Worm (Caenorhabditis elegans) whole organism, L4 larva: ENCODE data around the gene clh-2.

Source experiments
- D1046.2 ChIP-seq: fragments of 200-800 bp; sonication (Bioruptor generic); IDR thresholded peaks from 2 replicates; pipeline ENCODE4 v1.3.6; 2022; ENCODE audit warnings: missing genetic modification characterization, missing compliant biosample characterization
- F26F4.8 ChIP-seq: fragments of 200-800 bp; sonication (Bioruptor generic); conservative IDR thresholded peaks from 2 replicates; pipeline ENCODE4 v1.3.6; 2022; ENCODE audit warnings: missing genetic modification characterization, missing compliant biosample characterization
- F44E2.7 ChIP-seq: fragments of 200-800 bp; sonication (Bioruptor generic); IDR thresholded peaks from 2 replicates; pipeline ENCODE4 v2.1.2; 2022; ENCODE audit warnings: missing genetic modification characterization, missing compliant biosample characterization
- F49E8.2 ChIP-seq: sonication (generic microtip); optimal IDR thresholded peaks from 2 replicates; lab custom pipeline; 2016; ENCODE audit warnings: missing compliant biosample characterization, mild to moderate bottlenecking, missing genetic modification characterization, borderline replicate concordance
- T20F7.1 ChIP-seq: fragments of 200-800 bp; sonication (Bioruptor generic); optimal IDR thresholded peaks from 2 replicates; lab custom pipeline; 2018; ENCODE audit warnings: mild to moderate bottlenecking, missing genetic modification characterization, missing compliant biosample characterization
- T26A8.4 ChIP-seq: fragments of 200-800 bp; sonication (Bioruptor generic); IDR thresholded peaks from 2 replicates; pipeline ENCODE4 v1.3.6; 2022; ENCODE audit warnings: missing genetic modification characterization, missing compliant biosample characterization
- Y105C5A.15 ChIP-seq: fragments of 200-800 bp; sonication (Bioruptor generic); IDR thresholded peaks from 2 replicates; pipeline ENCODE4 v1.3.6; 2022; ENCODE audit warnings: missing genetic modification characterization, missing compliant biosample characterization
- Y48G9A.11 ChIP-seq: fragments of 200-800 bp; sonication (Bioruptor generic); IDR thresholded peaks from 2 replicates; pipeline ENCODE4 v1.3.6; 2022; ENCODE audit warnings: missing genetic modification reagents, missing genetic modification characterization, missing compliant biosample characterization
- Y5F2A.4 ChIP-seq: fragments of 200-800 bp; sonication (Bioruptor generic); optimal IDR thresholded peaks from 2 replicates; lab custom pipeline; 2018; ENCODE audit warnings: mild to moderate bottlenecking, missing genetic modification characterization, missing compliant biosample characterization
- arid-1 ChIP-seq: fragments of 200-800 bp; sonication (Bioruptor generic); conservative IDR thresholded peaks from 2 replicates; pipeline ENCODE4 v1.3.6; 2022; ENCODE audit warnings: missing genetic modification reagents, missing genetic modification characterization, missing compliant biosample characterization
- ces-1 ChIP-seq: fragments of 150-350 bp; sonication (generic microtip); optimal IDR thresholded peaks from 4 replicates; lab custom pipeline; 2014; ENCODE audit warnings: missing biosample characterization, missing genetic modification reagents, missing genetic modification characterization
- daf-16 ChIP-seq, 3 experiments: sonication (generic microtip); optimal IDR thresholded peaks; 2 replicates each; lab custom pipeline; 2016 to 2017; ENCODE audit warnings: missing genetic modification characterization in 3 of 3, missing genetic modification reagents in 3 of 3, mild to moderate bottlenecking in 2 of 3, missing compliant biosample characterization in 2 of 3, missing biosample characterization in 1 of 3, moderate library complexity in 1 of 3
- daf-19 ChIP-seq: fragments of 200-800 bp; sonication (Bioruptor generic); conservative IDR thresholded peaks from 2 replicates; pipeline ENCODE4 v1.3.6; 2022; ENCODE audit warnings: missing genetic modification characterization, missing compliant biosample characterization
- dmd-6 ChIP-seq: fragments of 200-800 bp; sonication (Bioruptor generic); IDR thresholded peaks from 2 replicates; pipeline ENCODE4 v1.3.6; 2022; ENCODE audit warnings: missing genetic modification reagents, missing genetic modification characterization, missing compliant biosample characterization
- dmd-8 ChIP-seq: fragments of 200-800 bp; sonication (Bioruptor generic); IDR thresholded peaks from 2 replicates; pipeline ENCODE4 v1.3.6; 2022; ENCODE audit warnings: missing genetic modification characterization, missing compliant biosample characterization
- dpl-1 ChIP-seq: fragments of 150-350 bp; optimal IDR thresholded peaks from 2 replicates; lab custom pipeline; 2014; ENCODE audit warnings: missing biosample characterization, missing genetic modification reagents, missing genetic modification characterization
- egl-43 ChIP-seq: fragments of 200-800 bp; sonication (Bioruptor generic); IDR thresholded peaks from 2 replicates; pipeline ENCODE4 v1.3.6; 2022; ENCODE audit warnings: missing genetic modification reagents, missing genetic modification characterization, missing compliant biosample characterization
- fkh-10 ChIP-seq: fragments of 150-350 bp; optimal IDR thresholded peaks from 2 replicates; lab custom pipeline; 2014; ENCODE audit warnings: missing biosample characterization, missing genetic modification reagents, missing genetic modification characterization
- hif-1 ChIP-seq, 2 experiments: sonication (generic microtip); optimal IDR thresholded peaks; 2 replicates each; lab custom pipeline; 2016 to 2017; ENCODE audit warnings: missing compliant biosample characterization in 2 of 2, missing genetic modification characterization in 2 of 2, missing genetic modification reagents in 2 of 2, missing genotype in 2 of 2, mild to moderate bottlenecking in 1 of 2
- hlh-11 ChIP-seq: fragments of 200-800 bp; sonication (Bioruptor generic); optimal IDR thresholded peaks from 2 replicates; lab custom pipeline; 2018; ENCODE audit warnings: mild to moderate bottlenecking, missing genetic modification characterization, missing compliant biosample characterization
- hlh-30 ChIP-seq: sonication (generic microtip); optimal IDR thresholded peaks from 2 replicates; lab custom pipeline; 2017; ENCODE audit warnings: antibody characterized with exemption, mild to moderate bottlenecking, missing genetic modification characterization, missing compliant biosample characterization; ENCODE audit not compliant: insufficient read depth
- lim-7 ChIP-seq: fragments of 200-800 bp; sonication (Bioruptor generic); IDR thresholded peaks from 2 replicates; pipeline ENCODE4 v1.3.6; 2022; ENCODE audit warnings: missing genetic modification characterization, missing compliant biosample characterization
- lin-38 ChIP-seq: fragments of 200-800 bp; sonication (Bioruptor generic); IDR thresholded peaks from 2 replicates; pipeline ENCODE4 v1.3.6; 2022; ENCODE audit warnings: missing genetic modification reagents, missing genetic modification characterization, missing compliant biosample characterization
- madf-9 ChIP-seq: fragments of 200-800 bp; sonication (Bioruptor generic); conservative IDR thresholded peaks from 2 replicates; pipeline ENCODE4 v1.3.6; 2022; ENCODE audit warnings: missing genetic modification reagents, missing genetic modification characterization, missing compliant biosample characterization
- mdl-1 ChIP-seq, 2 experiments: fragments of 150-350 bp in 1 of 2; sonication (generic microtip) in 1 of 2; optimal IDR thresholded peaks; 2 replicates each; lab custom pipeline; 2014 to 2017; ENCODE audit warnings: missing biosample characterization in 2 of 2, missing genetic modification characterization in 2 of 2
- mdt-29 ChIP-seq: fragments of 200-800 bp; sonication (Bioruptor generic); IDR thresholded peaks from 2 replicates; pipeline ENCODE4 v1.3.6; 2022; ENCODE audit warnings: missing genetic modification reagents, missing genetic modification characterization, missing compliant biosample characterization
- mes-2 ChIP-seq: sonication (generic microtip); optimal IDR thresholded peaks from 2 replicates; lab custom pipeline; 2016; ENCODE audit warnings: missing genotype, mild to moderate bottlenecking, missing genetic modification characterization, missing compliant biosample characterization; ENCODE audit not compliant: poor library complexity, severe bottlenecking
- mxl-2 ChIP-seq: fragments of 200-800 bp; sonication (Bioruptor generic); conservative IDR thresholded peaks from 2 replicates; pipeline ENCODE4 v1.3.6; 2022; ENCODE audit warnings: missing genetic modification reagents, missing genetic modification characterization, missing compliant biosample characterization
- mxl-3 ChIP-seq: fragments of 200-800 bp; sonication (Bioruptor generic); optimal IDR thresholded peaks from 2 replicates; lab custom pipeline; 2018; ENCODE audit warnings: mild to moderate bottlenecking, missing genetic modification characterization, missing compliant biosample characterization
- nhr-111 ChIP-seq: fragments of 200-800 bp; sonication (Bioruptor generic); optimal IDR thresholded peaks from 2 replicates; lab custom pipeline; 2018; ENCODE audit warnings: mild to moderate bottlenecking, missing genetic modification characterization, missing compliant biosample characterization
- nhr-28 ChIP-seq: fragments of 150-350 bp; optimal IDR thresholded peaks from 2 replicates; lab custom pipeline; 2014; ENCODE audit warnings: missing biosample characterization, missing genetic modification characterization
- nhr-42 ChIP-seq: fragments of 200-800 bp; sonication (Bioruptor generic); IDR thresholded peaks from 2 replicates; pipeline ENCODE4 v1.3.6; 2022; ENCODE audit warnings: missing genetic modification characterization, missing compliant biosample characterization
- nhr-77 ChIP-seq: fragments of 150-350 bp; optimal IDR thresholded peaks from 2 replicates; lab custom pipeline; 2014; ENCODE audit warnings: missing biosample characterization, missing genetic modification characterization
- pha-4 ChIP-seq, 2 experiments: fragments of 150-350 bp in 1 of 2; fragments of 200-800 bp in 1 of 2; sonication (Bioruptor generic) in 1 of 2; IDR thresholded peaks in 1 of 2; optimal IDR thresholded peaks in 1 of 2; 2 replicates each; pipeline versions ENCODE4 v1.3.6 to Lab custom; 2014 to 2022; ENCODE audit warnings: missing genetic modification characterization in 2 of 2, missing genetic modification reagents in 2 of 2, missing biosample characterization in 1 of 2, missing compliant biosample characterization in 1 of 2
- php-3 ChIP-seq: fragments of 200-800 bp; sonication (Bioruptor generic); IDR thresholded peaks from 2 replicates; pipeline ENCODE4 v1.3.6; 2022; ENCODE audit warnings: missing genetic modification reagents, missing genetic modification characterization, missing compliant biosample characterization
- rbr-2 ChIP-seq: sonication (generic microtip); optimal IDR thresholded peaks from 2 replicates; lab custom pipeline; 2016; ENCODE audit warnings: missing genotype, missing genetic modification characterization, missing compliant biosample characterization
- saeg-2 ChIP-seq: fragments of 200-800 bp; sonication (Bioruptor generic); IDR thresholded peaks from 2 replicates; pipeline ENCODE4 v1.3.6; 2022; ENCODE audit warnings: missing genetic modification reagents, missing genetic modification characterization, missing compliant biosample characterization
- set-16 ChIP-seq: fragments of 200-800 bp; sonication (Bioruptor generic); IDR thresholded peaks from 2 replicates; pipeline ENCODE4 v1.3.6; 2022; ENCODE audit warnings: missing genetic modification reagents, missing genetic modification characterization, missing compliant biosample characterization
- snpc-1.2 ChIP-seq: fragments of 200-800 bp; sonication (Bioruptor generic); IDR thresholded peaks from 2 replicates; pipeline ENCODE4 v1.3.6; 2022; ENCODE audit warnings: missing genetic modification reagents, missing genetic modification characterization, missing compliant biosample characterization
- snpc-4 ChIP-seq: fragments of 150-350 bp; optimal IDR thresholded peaks from 2 replicates; lab custom pipeline; 2014; ENCODE audit warnings: missing biosample characterization, missing genetic modification characterization
- tra-1 ChIP-seq: fragments of 200-800 bp; sonication (Bioruptor generic); IDR thresholded peaks from 2 replicates; pipeline ENCODE4 v1.3.6; 2022; ENCODE audit warnings: missing genetic modification reagents, missing genetic modification characterization, missing compliant biosample characterization
- unc-62 ChIP-seq, 3 experiments: fragments of 150-350 bp in 1 of 3; sonication (generic microtip); optimal IDR thresholded peaks in 2 of 3; peaks in 1 of 3; 1 replicate in 1 of 3; 2 replicates in 2 of 3; lab custom pipeline; 2014 to 2017; ENCODE audit warnings: missing biosample characterization in 3 of 3, missing genetic modification characterization in 3 of 3, missing genetic modification reagents in 3 of 3, missing genotype in 1 of 3
- vab-7 ChIP-seq: fragments of 200-800 bp; sonication (Bioruptor generic); IDR thresholded peaks from 2 replicates; pipeline ENCODE4 v1.3.6; 2022; ENCODE audit warnings: missing genetic modification reagents, missing genetic modification characterization, missing compliant biosample characterization

The clh-2 gene

DNA sequence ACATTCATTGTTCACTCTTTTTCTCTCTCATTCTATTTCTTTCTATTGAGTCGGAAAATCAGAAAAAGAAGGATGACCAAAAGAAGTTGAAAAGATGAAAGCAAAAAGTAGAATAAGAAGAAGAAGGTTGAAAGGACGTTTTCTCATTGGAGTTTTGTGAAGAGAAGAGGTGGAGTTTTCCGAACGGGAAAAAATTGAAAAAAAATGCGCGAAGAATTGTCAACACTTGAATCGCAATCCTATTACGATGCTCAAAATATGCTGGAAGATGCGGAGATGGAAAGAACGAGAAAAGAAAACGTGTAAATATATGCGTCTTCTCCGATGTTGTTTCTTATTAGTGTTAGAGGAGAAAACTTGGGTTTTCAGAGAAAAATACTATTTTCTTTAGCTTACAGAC, 18.3 kb upstream of the clh-2 start:
- TF ChIP-seq fkh-10 (GFP tag; lab: Kevin White, UChicago) (peak; percentile 90), snpc-4 (no peak), ces-1 (peak; percentile 17), mdt-29 (GFP tag; lab: Robert Waterston, UW) (no peak)

DNA sequence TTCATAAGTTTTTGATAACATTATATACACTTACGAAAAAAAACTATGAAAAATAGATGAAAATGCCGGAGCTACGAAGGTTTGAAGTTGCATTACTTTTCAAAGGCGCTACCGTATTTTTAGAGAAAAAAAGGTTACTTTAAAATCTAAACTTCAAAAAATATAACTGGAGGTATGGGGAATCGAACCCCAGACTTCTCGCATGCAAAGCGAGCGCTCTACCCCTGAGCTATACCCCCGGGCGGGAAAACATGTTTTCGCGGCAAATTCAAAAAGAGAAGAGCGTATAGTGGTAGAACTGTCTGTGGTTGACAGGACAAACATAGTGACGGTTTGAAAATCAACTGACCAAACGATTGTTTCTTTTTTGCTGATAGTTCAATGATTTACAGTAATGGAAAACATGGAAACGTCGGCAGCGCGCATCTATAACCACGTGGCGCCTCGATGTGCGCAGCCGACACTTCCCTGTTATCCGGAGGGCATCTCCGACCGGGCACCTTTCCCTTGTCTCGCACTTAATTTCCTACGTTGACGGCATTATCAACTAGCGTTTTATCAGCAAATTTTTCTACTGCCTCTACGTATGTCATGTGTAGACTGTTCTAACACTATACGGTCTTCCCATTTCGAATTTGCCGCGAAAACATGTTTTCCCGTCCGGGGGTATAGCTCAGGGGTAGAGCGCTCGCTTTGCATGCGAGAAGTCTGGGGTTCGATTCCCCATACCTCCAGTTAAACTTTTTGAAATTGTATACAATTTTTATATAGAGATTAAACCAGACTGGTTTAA, 17.7 kb upstream of the clh-2 start:
- TF ChIP-seq dpl-1 (GFP tag; lab: Kevin White, UChicago), result peak; percentile 25
- TF ChIP-seq mxl-3 (GFP tag; lab: Kevin White, UChicago), result peak; percentile 77
- no peak for TF ChIP-seq T20F7.1
- peak; percentile 48; the same call in 1 of the 2 replicates for TF ChIP-seq tra-1
- 0 out of 2 replicates have a peak, but pooled peaks have one; percentile 35 for TF ChIP-seq mxl-2 (GFP tag; lab: Robert Waterston, UW)
- 0 out of 2 replicates have a peak, but pooled peaks have one; percentile 15 for TF ChIP-seq set-16
- TF ChIP-seq mdl-1 (tag; optimal IDR thresholded peaks at IDR 0.05; lab: Kevin White, UChicago), result peak in 1 of 2 experiments; percentile 25
- TF ChIP-seq saeg-2, result peak; percentile 39; the same call in 1 of the 2 replicates
- no peak for TF ChIP-seq Y5F2A.4 (GFP tag; lab: Kevin White, UChicago)
- peak; percentile 75 for TF ChIP-seq egl-43
- TF ChIP-seq daf-16 (GFP tag; optimal IDR thresholded peaks at IDR 0.05; lab: Kevin White, UChicago), result no peak
- peak; percentile 41 for TF ChIP-seq daf-16 (tag; optimal IDR thresholded peaks at IDR 0.05; lab: Kevin White, UChicago)
- 0 out of 2 replicates have a peak, but pooled peaks have one; percentile 11 for TF ChIP-seq snpc-1.2 (GFP tag; lab: Robert Waterston, UW)
- TF ChIP-seq daf-19 (GFP tag; lab: Robert Waterston, UW), result peak; percentile 35; the same call in 1 of the 2 replicates
- no peak for TF ChIP-seq hif-1 (tag; optimal IDR thresholded peaks at IDR 0.05; lab: Kevin White, UChicago)
- peak; percentile 8; the same call in 1 of the 2 replicates for TF ChIP-seq mdt-29 (GFP tag; lab: Robert Waterston, UW)
- TF ChIP-seq nhr-111 (GFP tag; lab: Kevin White, UChicago), result no peak
- TF ChIP-seq php-3 (GFP tag; lab: Robert Waterston, UW), result peak; percentile 31; the same call in 1 of the 2 replicates
- peak; percentile 28 for TF ChIP-seq hlh-30 (tag; lab: Kevin White, UChicago)
- peak; percentile 64 for TF ChIP-seq lin-38
- TF ChIP-seq F26F4.8 (GFP tag; lab: Robert Waterston, UW), result no peak
- peak; percentile 80 for TF ChIP-seq arid-1 (GFP tag; lab: Robert Waterston, UW)
- TF ChIP-seq dmd-8 (GFP tag; lab: Robert Waterston, UW), result 0 out of 2 replicates have a peak, but pooled peaks have one; percentile 63
- TF ChIP-seq lim-7, result peak; percentile 80
- TF ChIP-seq F44E2.7 (GFP tag; lab: Robert Waterston, UW), result no peak
- peak; percentile 67 for TF ChIP-seq hlh-11 (tag; lab: Kevin White, UChicago)
- peak; percentile 45; the same call in 1 of the 2 replicates for TF ChIP-seq Y48G9A.11 (GFP tag; lab: Robert Waterston, UW)
- peak; percentile 62; the same call in 1 of the 2 replicates for TF ChIP-seq madf-9 (GFP tag; lab: Robert Waterston, UW)
- TF ChIP-seq nhr-77 (tag; lab: Kevin White, UChicago), result no peak
- TF ChIP-seq D1046.2 (GFP tag; lab: Robert Waterston, UW), result 0 out of 2 replicates have a peak, but pooled peaks have one; percentile 17
- peak in 1 of 2 experiments; percentile 90 for TF ChIP-seq unc-62 (GFP tag; optimal IDR thresholded peaks at IDR 0.05 in 1 of 2; lab: Kevin White, UChicago)
- no peak for TF ChIP-seq unc-62 (tag; optimal IDR thresholded peaks at IDR 0.05; lab: Kevin White, UChicago)
- peak; percentile 65; the same call in 1 of the 2 replicates for TF ChIP-seq pha-4 (GFP tag; IDR thresholded peaks at IDR 0.05; lab: Robert Waterston, UW)
- TF ChIP-seq pha-4 (tag; optimal IDR thresholded peaks at IDR 0.05; lab: Kevin White, UChicago), result no peak
- TF ChIP-seq mes-2 (tag; lab: Kevin White, UChicago), result peak; percentile 15
- peak; percentile 64 for TF ChIP-seq vab-7 (GFP tag; lab: Robert Waterston, UW)
- TF ChIP-seq nhr-28 (tag; lab: Kevin White, UChicago), result peak; percentile 10
- peak; percentile 45; the same call in 1 of the 2 replicates for TF ChIP-seq T26A8.4 (GFP tag; lab: Robert Waterston, UW)
- peak; percentile 7 for TF ChIP-seq rbr-2 (tag; lab: Kevin White, UChicago)
- TF ChIP-seq dmd-6 (GFP tag; lab: Robert Waterston, UW), result peak; percentile 41
- TF ChIP-seq nhr-42 (GFP tag; lab: Robert Waterston, UW), result 0 out of 2 replicates have a peak, but pooled peaks have one; percentile 34
- peak; percentile 84; the same call in 1 of the 2 replicates for TF ChIP-seq Y105C5A.15 (GFP tag; lab: Robert Waterston, UW)
- TF ChIP-seq F49E8.2 (tag; lab: Kevin White, UChicago), result no peak
